Worm (Caenorhabditis elegans): ENCODE results near the gene pyk-2.

DNA sequence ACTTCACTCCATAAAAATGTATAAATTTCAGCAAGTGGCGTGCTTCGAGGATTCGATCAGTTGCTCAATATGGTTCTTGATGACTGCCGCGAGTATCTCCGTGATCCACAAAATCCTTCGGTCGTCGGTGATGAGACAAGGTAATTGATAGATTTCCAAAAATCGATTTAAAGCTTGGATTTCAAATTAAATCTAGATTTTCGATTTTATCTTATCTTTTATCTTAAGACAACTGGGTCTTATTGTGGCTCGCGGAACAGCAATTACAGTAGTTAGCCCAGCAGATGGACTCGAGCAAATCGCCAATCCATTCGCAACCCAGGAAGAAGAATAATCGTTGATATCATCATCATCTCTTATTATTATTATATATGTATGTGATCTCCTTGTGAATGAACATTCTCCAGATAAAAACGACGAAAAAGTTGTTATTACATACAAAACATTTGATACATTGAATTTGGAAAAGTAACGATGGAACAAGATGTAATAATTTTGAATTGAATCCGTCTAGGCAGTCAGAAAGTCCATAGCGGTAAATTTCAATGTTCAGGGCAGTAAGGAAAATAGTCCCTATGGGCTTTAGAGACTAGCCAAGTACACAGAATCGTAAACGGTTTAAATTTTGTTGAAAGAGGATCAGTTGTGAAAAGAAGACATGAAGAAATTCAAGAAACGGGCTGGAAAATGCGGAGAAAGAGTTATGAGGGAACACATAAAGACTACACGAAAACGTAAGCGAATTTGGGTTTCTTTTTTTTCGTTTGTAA, 24.2 kb downstream of the pyk-2 start:
- TF ChIP-seq zag-1 (tag; optimal IDR thresholded peaks at IDR 0.05) = no peak
- no peak for TF ChIP-seq ZK546.5 (tag; optimal IDR thresholded peaks at IDR 0.05)
- TF ChIP-seq ztf-11 (tag; optimal IDR thresholded peaks at IDR 0.05) = no peak
- TF ChIP-seq crh-2 (tag; optimal IDR thresholded peaks at IDR 0.05) = peak; percentile 28

Data from whole organism, L2 larva.